Fruit fly (Drosophila melanogaster) whole organism, embryonic: Measurements from ENCODE around the gene UQCR-Q.

Source experiments
- B-H2 ChIP-seq: fragments of 200-800 bp; sonication (Bioruptor generic); optimal IDR thresholded peaks from 2 replicates; lab custom pipeline; 2018; ENCODE audit warnings: missing biosample characterization, mild to moderate bottlenecking, missing genetic modification characterization
- CG12299 ChIP-seq: fragments of 200-800 bp; sonication (Bioruptor generic); optimal IDR thresholded peaks from 2 replicates; lab custom pipeline; 2018; ENCODE audit warnings: missing biosample characterization, mild to moderate bottlenecking, missing genetic modification characterization
- CG31388 ChIP-seq: fragments of 200-800 bp; sonication (Bioruptor generic); optimal IDR thresholded peaks from 2 replicates; lab custom pipeline; 2016; ENCODE audit warnings: missing biosample characterization, missing genetic modification characterization
- CG6765 ChIP-seq: fragments of 200-800 bp; sonication (Bioruptor generic); optimal IDR thresholded peaks from 3 replicates; lab custom pipeline; 2017; ENCODE audit warnings: missing biosample characterization, mild to moderate bottlenecking, missing genetic modification characterization
- CG8388 ChIP-seq: fragments of 200-800 bp; sonication (Bioruptor generic); optimal IDR thresholded peaks from 2 replicates; lab custom pipeline; 2019; ENCODE audit warnings: missing biosample characterization, mild to moderate bottlenecking, missing genetic modification characterization, moderate library complexity
- D19A ChIP-seq: fragments of 200-800 bp; optimal IDR thresholded peaks from 3 replicates; lab custom pipeline; 2019; ENCODE audit warnings: missing biosample characterization, mild to moderate bottlenecking, missing genetic modification characterization, moderate library complexity
- NC2β ChIP-seq: fragments of 200-800 bp; sonication (Bioruptor generic); optimal IDR thresholded peaks from 2 replicates; lab custom pipeline; 2016; ENCODE audit warnings: missing biosample characterization, missing genetic modification characterization
- NFAT ChIP-seq: fragments of 200-800 bp; sonication (Bioruptor generic); IDR thresholded peaks from 2 replicates; pipeline ENCODE4 v1.3.6; 2022; ENCODE audit warnings: missing biosample characterization, missing genetic modification characterization
- Sox102F ChIP-seq: fragments of 200-800 bp; sonication (Bioruptor generic); optimal IDR thresholded peaks from 2 replicates; lab custom pipeline; 2018; ENCODE audit warnings: missing biosample characterization, mild to moderate bottlenecking, missing genetic modification characterization, moderate library complexity
- chinmo ChIP-seq: fragments of 200-800 bp; sonication (Bioruptor generic); IDR thresholded peaks from 4 replicates; pipeline ENCODE4 v1.3.6; 2022; ENCODE audit warnings: missing biosample characterization, missing genetic modification characterization; ENCODE audit not compliant: partially characterized antibody
- ci ChIP-seq: fragments of 200-800 bp; sonication (Bioruptor generic); IDR thresholded peaks from 3 replicates; pipeline ENCODE4 v1.3.6; 2022; ENCODE audit warnings: missing biosample characterization, missing genetic modification characterization
- maf-S ChIP-seq: fragments of 200-800 bp; sonication (Bioruptor generic); optimal IDR thresholded peaks from 2 replicates; lab custom pipeline; 2016; ENCODE audit warnings: missing biosample characterization, missing genetic modification characterization
- psq ChIP-seq: fragments of 200-800 bp; sonication (Bioruptor generic); optimal IDR thresholded peaks from 2 replicates; lab custom pipeline; 2017; ENCODE audit warnings: missing biosample characterization, missing genetic modification characterization

DNA sequence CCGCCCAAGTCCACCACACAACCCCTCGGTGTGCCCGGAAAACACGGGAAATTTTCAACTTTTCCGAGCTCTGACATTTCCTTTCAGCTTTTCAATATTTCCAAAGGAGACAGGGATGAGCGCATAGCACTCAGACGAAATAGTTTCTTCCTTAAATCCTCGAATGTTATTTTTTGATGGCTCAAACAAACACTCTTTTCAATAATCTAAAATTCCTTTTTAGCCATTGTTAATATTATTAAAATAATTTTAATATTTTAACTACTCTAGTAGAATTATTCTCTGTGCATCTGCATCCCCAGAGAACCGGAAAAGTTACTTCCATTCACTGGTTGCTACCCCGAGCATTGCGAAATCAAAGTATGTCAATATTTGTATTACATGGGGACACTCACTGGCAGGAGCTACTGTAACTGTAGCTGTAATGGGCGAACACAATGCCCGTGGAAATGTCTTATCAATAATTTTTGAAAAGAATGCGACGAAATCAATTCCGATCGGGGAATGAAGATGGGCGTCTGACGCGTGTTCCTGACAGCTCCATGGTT, 16.8 kb upstream of the UQCR-Q start:
- TF ChIP-seq ci (GFP tag; lab: Robert Waterston, UW) (0 out of 3 replicates have a peak, but pooled peaks have one; percentile 36), NC2β (GFP tag; lab: Kevin White, UChicago) (no peak), CG12299 (tag; lab: Kevin White, UChicago) (no peak), maf-S (no peak), Sox102F (GFP tag; lab: Kevin White, UChicago) (peak; percentile 48), CG31388 (GFP tag; lab: Kevin White, UChicago) (no peak), psq (GFP tag; lab: Kevin White, UChicago) (no peak), D19A (tag; lab: Kevin White, UChicago) (peak; percentile 52), NFAT (GFP tag; lab: Robert Waterston, UW) (no peak), CG6765 (GFP tag; lab: Kevin White, UChicago) (no peak), chinmo (GFP tag; lab: Robert Waterston, UW) (no peak), B-H2 (GFP tag; lab: Kevin White, UChicago) (no peak), CG8388 (GFP tag; lab: Kevin White, UChicago) (peak; percentile 43)
